ENCODE assay signal across 2 worm cellular contexts in genomic region chrII:5389831-5390323, ce11.
TF ChIP-seq lines count a peak whose summit lies in the region.

Gene ndx-6 (minus strand): TSS chrII:5389881.

TF ChIP-seq in whole organism, L1 larva, 84 proteins besides CTCF, POLR2A, EP300 and RAD21 (continued from another document):
- TF ChIP-seq ztf-4 (tag; optimal IDR thresholded peaks at IDR 0.05; lab: Kevin White, UChicago) (peak; percentile 76), ces-1 (GFP tag; optimal IDR thresholded peaks at IDR 0.05; lab: Kevin White, UChicago) (no peak), nhr-237 (tag; optimal IDR thresholded peaks at IDR 0.05; lab: Kevin White, UChicago) (no peak), elt-2 (tag; optimal IDR thresholded peaks at IDR 0.05; lab: Kevin White, UChicago) (peak; percentile 86), efl-1 (optimal IDR thresholded peaks at IDR 0.05; lab: Kevin White, UChicago) (peak; percentile 92 to 99), efl-1 (GFP tag; optimal IDR thresholded peaks at IDR 0.05 in 1 of 2; lab: Kevin White, UChicago) (peak; percentile 98 to 100), C04F5.9 (tag; optimal IDR thresholded peaks at IDR 0.05; lab: Kevin White, UChicago) (peak; percentile 33), fkh-8 (tag; optimal IDR thresholded peaks at IDR 0.05; lab: Kevin White, UChicago) (peak; percentile 80), unc-30 (tag; optimal IDR thresholded peaks at IDR 0.05; lab: Kevin White, UChicago) (no peak), pag-3 (tag; optimal IDR thresholded peaks at IDR 0.05; lab: Kevin White, UChicago; ENCODE audit: borderline replicate concordance, insufficient read depth) (no peak), lsy-2 (tag; optimal IDR thresholded peaks at IDR 0.05; lab: Kevin White, UChicago) (peak; percentile 90 to 92), nhr-85 (tag; lab: Kevin White, UChicago) (peak; percentile 93), lin-35 (GFP tag; optimal IDR thresholded peaks at IDR 0.05; lab: Kevin White, UChicago) (peak; percentile 99 to 100)

TF ChIP-seq in whole organism, young adult, 124 proteins besides CTCF, POLR2A, EP300 and RAD21 (continued from another document):
- peak; percentile 30 for TF ChIP-seq F49E8.2 (tag; optimal IDR thresholded peaks at IDR 0.05; lab: Kevin White, UChicago; ENCODE audit: insufficient read depth)
- peak; percentile 95 for TF ChIP-seq ztf-18 (tag; optimal IDR thresholded peaks at IDR 0.05; lab: Kevin White, UChicago)
- TF ChIP-seq zfh-2 (GFP tag; conservative IDR thresholded peaks at IDR 0.05; lab: Robert Waterston, UW), result no peak
- TF ChIP-seq Y79H2A.3 (GFP tag; conservative IDR thresholded peaks at IDR 0.05; lab: Robert Waterston, UW), result no peak
- TF ChIP-seq bed-2 (GFP tag; IDR thresholded peaks at IDR 0.05; lab: Robert Waterston, UW), result no peak
- no peak for TF ChIP-seq F10E7.11 (tag; optimal IDR thresholded peaks at IDR 0.05; lab: Kevin White, UChicago)
- no peak for TF ChIP-seq C17E4.6 (GFP tag; IDR thresholded peaks at IDR 0.05; lab: Robert Waterston, UW)
- TF ChIP-seq lag-1 (GFP tag; IDR thresholded peaks at IDR 0.05; lab: Robert Waterston, UW), result no peak
- TF ChIP-seq chd-7 (tag; optimal IDR thresholded peaks at IDR 0.05; lab: Kevin White, UChicago), result no peak
- TF ChIP-seq egl-44 (GFP tag; IDR thresholded peaks at IDR 0.05; lab: Robert Waterston, UW), result no peak
- TF ChIP-seq ekl-4 (GFP tag; IDR thresholded peaks at IDR 0.05; lab: Robert Waterston, UW), result 0 out of 2 replicates have a peak, but pooled peaks have one; percentile 64
- TF ChIP-seq nfya-2 (GFP tag; IDR thresholded peaks at IDR 0.05; lab: Robert Waterston, UW), result no peak
- TF ChIP-seq let-526 (GFP tag; IDR thresholded peaks at IDR 0.05; lab: Robert Waterston, UW), result no peak
- peak; percentile 38; the same call in 1 of the 2 replicates for TF ChIP-seq attf-6 (GFP tag; IDR thresholded peaks at IDR 0.05; lab: Robert Waterston, UW)
- no peak for TF ChIP-seq snpc-1.1 (tag; optimal IDR thresholded peaks at IDR 0.05; lab: Kevin White, UChicago; ENCODE audit: insufficient read depth)
- no peak for TF ChIP-seq cebp-1 (GFP tag; IDR thresholded peaks at IDR 0.05; lab: Robert Waterston, UW)
- peak; percentile 65 for TF ChIP-seq cebp-1 (tag; optimal IDR thresholded peaks at IDR 0.05; lab: Kevin White, UChicago)
- no peak for TF ChIP-seq cebp-2 (GFP tag; IDR thresholded peaks at IDR 0.05; lab: Robert Waterston, UW)
- TF ChIP-seq egl-18 (GFP tag; IDR thresholded peaks at IDR 0.05; lab: Robert Waterston, UW), result no peak
- TF ChIP-seq D2030.7 (GFP tag; IDR thresholded peaks at IDR 0.05; lab: Robert Waterston, UW), result 0 out of 2 replicates have a peak, but pooled peaks have one; percentile 17
- TF ChIP-seq Y53F4B.3 (GFP tag; IDR thresholded peaks at IDR 0.05; lab: Robert Waterston, UW), result no peak
